Worm (Caenorhabditis elegans): ENCODE measurements around the gene daf-4.

DNA sequence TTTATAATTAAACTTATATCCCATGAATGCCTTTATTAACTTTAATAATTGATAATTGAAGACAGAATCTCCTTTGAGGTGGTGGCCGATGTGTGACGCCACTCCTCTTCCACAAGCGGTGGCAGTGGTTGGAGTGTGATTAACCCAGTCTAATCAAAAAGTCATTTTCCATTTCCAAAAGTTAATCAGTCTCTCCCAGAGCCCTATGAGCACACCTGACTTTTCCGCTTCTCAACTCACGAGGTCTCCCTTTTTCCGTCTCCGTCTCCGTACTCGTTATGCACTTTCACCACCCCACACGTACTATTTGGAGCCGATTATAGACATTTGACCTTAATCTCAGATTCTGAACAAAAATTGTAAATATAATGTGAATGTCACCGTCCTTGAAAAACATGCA, 17.8 kb downstream of the daf-4 start:
- TF ChIP-seq sptf-1 (tag; optimal IDR thresholded peaks at IDR 0.05), result no peak
- no peak for TF ChIP-seq unc-86 (tag; optimal IDR thresholded peaks at IDR 0.05)
- TF ChIP-seq hlh-17 (GFP tag; optimal IDR thresholded peaks at IDR 0.05; ENCODE audit: borderline replicate concordance), result no peak
- no peak for TF ChIP-seq nhr-76 (tag; optimal IDR thresholded peaks at IDR 0.05)
- TF ChIP-seq ztf-11 (tag; optimal IDR thresholded peaks at IDR 0.05), result no peak
- no peak for TF ChIP-seq nhr-11 (tag; optimal IDR thresholded peaks at IDR 0.05)
- no peak for TF ChIP-seq ama-1 (optimal IDR thresholded peaks at IDR 0.05)
- no peak for TF ChIP-seq lin-13 (GFP tag; optimal IDR thresholded peaks at IDR 0.05)
- no peak for TF ChIP-seq mdl-1 (tag; optimal IDR thresholded peaks at IDR 0.05)
- TF ChIP-seq skn-1 (tag; optimal IDR thresholded peaks at IDR 0.05), result no peak
- no peak for TF ChIP-seq lsy-2 (tag; optimal IDR thresholded peaks at IDR 0.05)
- TF ChIP-seq unc-130 (tag; optimal IDR thresholded peaks at IDR 0.05), result no peak
- no peak for TF ChIP-seq alr-1 (tag; optimal IDR thresholded peaks at IDR 0.05; ENCODE audit: borderline replicate concordance)

All from whole organism, L1 larva.